Fruit fly (Drosophila melanogaster) Kc167 (cell line): ENCODE measurements around the gene CG8578.

ENCODE experiments used
- Myc ChIP-seq: fragments of >200 bp; optimal IDR thresholded peaks from 2 replicates; lab custom pipeline; 2017; ENCODE audit warnings: missing external identifiers
- Sin3A ChIP-seq: fragments of >200 bp; optimal IDR thresholded peaks from 2 replicates; lab custom pipeline; 2018; ENCODE audit warnings: missing external identifiers
- insv ChIP-seq: fragments of >200 bp; optimal IDR thresholded peaks from 3 replicates; lab custom pipeline; 2018; ENCODE audit warnings: missing external identifiers

DNA sequence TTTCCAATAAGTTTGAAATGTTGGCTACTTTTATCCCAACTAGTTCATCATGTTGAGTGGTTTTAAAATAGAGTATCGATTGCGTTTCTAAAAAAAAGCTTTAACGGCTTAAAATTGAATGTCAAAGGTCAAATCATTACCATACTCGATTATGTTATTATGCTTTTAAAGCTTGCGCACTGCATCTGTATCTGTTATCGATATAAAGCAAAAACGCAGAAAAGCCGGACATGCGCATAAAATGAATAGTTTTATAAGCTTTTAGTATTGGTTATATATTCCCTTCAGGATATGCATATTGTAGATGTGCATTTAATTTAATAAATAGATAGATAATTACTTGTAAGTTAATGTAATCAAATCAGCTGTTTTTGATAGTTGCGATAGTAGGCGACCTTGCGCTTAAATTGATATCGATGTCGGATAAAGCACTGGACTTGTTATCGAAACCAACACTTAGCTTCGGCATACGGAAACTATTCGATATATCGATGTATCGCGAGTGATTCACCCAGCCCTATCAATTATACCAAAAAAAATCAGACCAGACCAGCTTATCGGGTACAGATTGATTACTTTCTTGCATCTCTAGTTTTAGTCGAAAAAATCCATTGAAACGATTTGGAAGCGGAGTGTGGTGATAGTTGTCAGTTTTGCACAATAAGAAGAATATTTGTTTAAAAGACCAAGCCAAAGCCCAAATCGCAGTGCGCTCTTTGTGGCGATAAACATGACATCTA, 47.5 kb downstream of the CG8578 start, which contains the start of gene shi:
- TF ChIP-seq Sin3A (lab: Kevin White, UChicago): no peak
- no peak for TF ChIP-seq Myc
- TF ChIP-seq insv (lab: Kevin White, UChicago): no peak
